Worm (Caenorhabditis elegans): ENCODE measurements around the gene T10D4.7.

DNA sequence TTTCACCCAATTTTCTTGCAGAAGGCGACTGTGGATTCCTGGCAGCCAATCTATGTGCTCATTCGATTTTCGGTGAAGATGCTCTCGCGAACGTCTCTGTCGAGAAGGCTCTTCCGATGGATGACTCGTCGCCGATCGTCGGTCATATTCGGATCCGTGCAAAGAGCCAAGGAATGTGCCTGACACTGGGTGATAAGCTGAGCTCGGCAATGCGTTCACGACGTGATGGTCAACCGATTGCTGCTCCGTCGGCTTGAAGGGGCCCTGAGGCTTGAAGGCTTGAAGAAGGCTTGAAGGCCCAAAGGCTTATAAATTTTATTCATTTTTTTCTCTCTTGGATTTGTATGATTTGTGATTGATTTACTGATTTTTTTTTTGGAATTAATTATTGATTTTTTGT is 30.4 kb upstream of the T10D4.7 start:
- TF ChIP-seq dao-5 (tag; optimal IDR thresholded peaks at IDR 0.05), result no peak
- TF ChIP-seq him-1 (tag; optimal IDR thresholded peaks at IDR 0.05), result no peak
- no peak for TF ChIP-seq W03F9.2 (tag; optimal IDR thresholded peaks at IDR 0.05)

All from whole organism, L4/young adult.